Fruit fly (Drosophila melanogaster) whole organism, embryonic: ENCODE results near the gene Prx4.

ENCODE experiments used
- Bgb ChIP-seq: fragments of 200-800 bp; sonication (Bioruptor generic); IDR thresholded peaks from 2 replicates; pipeline ENCODE4 v1.3.6; 2022; ENCODE audit warnings: missing biosample characterization, missing genetic modification characterization; ENCODE audit not compliant: partially characterized antibody
- CG1024 ChIP-seq: fragments of 200-800 bp; sonication (Bioruptor generic); IDR thresholded peaks from 2 replicates; pipeline ENCODE4 v1.3.6; 2022; ENCODE audit warnings: missing biosample characterization, missing genetic modification characterization
- CG10267 ChIP-seq: fragments of 200-800 bp; sonication (Bioruptor generic); optimal IDR thresholded peaks from 2 replicates; lab custom pipeline; 2018; ENCODE audit warnings: missing biosample characterization, mild to moderate bottlenecking, missing genetic modification characterization, moderate library complexity
- CG12744 ChIP-seq: fragments of 200-800 bp; sonication (Bioruptor generic); optimal IDR thresholded peaks from 2 replicates; lab custom pipeline; 2016; ENCODE audit warnings: missing biosample characterization, missing genetic modification characterization
- CG14860 ChIP-seq: fragments of 200-800 bp; sonication (Bioruptor generic); IDR thresholded peaks from 3 replicates; pipeline ENCODE4 v1.3.6; 2022; ENCODE audit warnings: missing biosample characterization, missing genetic modification characterization; ENCODE audit not compliant: partially characterized antibody
- CG15269 ChIP-seq: fragments of 200-800 bp; sonication (Bioruptor generic); optimal IDR thresholded peaks from 2 replicates; lab custom pipeline; 2018; ENCODE audit warnings: missing biosample characterization, mild to moderate bottlenecking, missing genetic modification characterization, moderate library complexity
- CG1603 ChIP-seq: fragments of 200-800 bp; sonication (Bioruptor generic); optimal IDR thresholded peaks from 2 replicates; lab custom pipeline; 2019; ENCODE audit warnings: missing biosample characterization, mild to moderate bottlenecking, missing genetic modification characterization, moderate library complexity
- CG17359 ChIP-seq: fragments of 200-800 bp; sonication (Bioruptor generic); optimal IDR thresholded peaks from 3 replicates; lab custom pipeline; 2018; ENCODE audit warnings: missing biosample characterization, mild to moderate bottlenecking, missing genetic modification characterization, moderate library complexity
- CG17568 ChIP-seq: fragments of 200-800 bp; sonication (Bioruptor generic); optimal IDR thresholded peaks from 2 replicates; lab custom pipeline; 2018; ENCODE audit warnings: missing biosample characterization, mild to moderate bottlenecking, missing genetic modification characterization, moderate library complexity
- CG17912 ChIP-seq: fragments of 200-800 bp; sonication (Bioruptor generic); optimal IDR thresholded peaks from 2 replicates; lab custom pipeline; 2018; ENCODE audit warnings: missing biosample characterization, mild to moderate bottlenecking, missing genetic modification characterization
- CG18262 ChIP-seq: fragments of 200-800 bp; optimal IDR thresholded peaks from 3 replicates; lab custom pipeline; 2019; ENCODE audit warnings: missing biosample characterization, mild to moderate bottlenecking, missing genetic modification characterization, moderate library complexity
- CG3726 ChIP-seq: fragments of 200-800 bp; sonication (Bioruptor generic); IDR thresholded peaks from 3 replicates; pipeline ENCODE4, ENCODE4 v1.3.6; 2022; ENCODE audit warnings: missing biosample characterization, missing genetic modification characterization
- CG6791 ChIP-seq: fragments of 200-800 bp; sonication (Bioruptor generic); IDR thresholded peaks from 3 replicates; pipeline ENCODE4 v1.3.6; 2022; ENCODE audit warnings: missing biosample characterization, missing genetic modification characterization; ENCODE audit not compliant: partially characterized antibody
- CG8290 ChIP-seq, 3 experiments: fragments of 200-800 bp; sonication (Bioruptor generic); optimal IDR thresholded peaks; 2 replicates each; lab custom pipeline; 2016 to 2019; ENCODE audit warnings: missing biosample characterization in 3 of 3, missing genetic modification characterization in 3 of 3, mild to moderate bottlenecking in 2 of 3, moderate library complexity in 1 of 3
- CG8359 ChIP-seq: fragments of 200-800 bp; sonication (Bioruptor generic); optimal IDR thresholded peaks from 2 replicates; lab custom pipeline; 2017; ENCODE audit warnings: missing biosample characterization, mild to moderate bottlenecking, missing genetic modification characterization, borderline replicate concordance
- CG9797 ChIP-seq: fragments of 200-800 bp; sonication (Bioruptor generic); optimal IDR thresholded peaks from 3 replicates; lab custom pipeline; 2018; ENCODE audit warnings: missing biosample characterization, mild to moderate bottlenecking, missing genetic modification characterization
- Dll ChIP-seq: fragments of 200-800 bp; sonication (Bioruptor generic); IDR thresholded peaks from 4 replicates; pipeline ENCODE4 v1.3.6; 2022; ENCODE audit warnings: missing biosample characterization, missing genetic modification characterization; ENCODE audit not compliant: partially characterized antibody
- Dp ChIP-seq: fragments of 200-800 bp; sonication (Bioruptor generic); optimal IDR thresholded peaks from 2 replicates; lab custom pipeline; 2018; ENCODE audit warnings: missing biosample characterization, mild to moderate bottlenecking, missing genetic modification characterization, moderate library complexity
- Dref ChIP-seq: fragments of 200-800 bp; sonication (Bioruptor generic); IDR thresholded peaks from 2 replicates; pipeline ENCODE4 v1.3.6; 2022; ENCODE audit warnings: missing biosample characterization, missing genetic modification characterization
- HLH4C ChIP-seq: fragments of 200-800 bp; sonication (Bioruptor generic); IDR thresholded peaks from 3 replicates; pipeline ENCODE4 v1.3.6; 2022; ENCODE audit warnings: missing biosample characterization, missing genetic modification characterization; ENCODE audit not compliant: partially characterized antibody
- HLHmδ ChIP-seq: fragments of 200-800 bp; sonication (Bioruptor generic); optimal IDR thresholded peaks from 2 replicates; lab custom pipeline; 2018; ENCODE audit warnings: missing biosample characterization, mild to moderate bottlenecking, missing genetic modification characterization, moderate library complexity
- Hand ChIP-seq: fragments of 200-800 bp; sonication (Bioruptor generic); optimal IDR thresholded peaks from 2 replicates; lab custom pipeline; 2017; ENCODE audit warnings: mild to moderate bottlenecking, missing biosample characterization, missing genetic modification reagents, missing genetic modification characterization
- MBD-R2 ChIP-seq: fragments of 200-800 bp; sonication (Bioruptor generic); IDR thresholded peaks from 2 replicates; pipeline ENCODE4 v1.3.6; 2022; ENCODE audit warnings: missing biosample characterization, missing genetic modification characterization
- Max ChIP-seq: fragments of 200-800 bp; sonication (Bioruptor generic); optimal IDR thresholded peaks from 2 replicates; lab custom pipeline; 2016; ENCODE audit warnings: missing biosample characterization, mild to moderate bottlenecking, missing genetic modification characterization
- Pdp1 ChIP-seq, 2 experiments: fragments of 200-800 bp; sonication (Bioruptor generic); optimal IDR thresholded peaks; 3 replicates each; lab custom pipeline; 2016; ENCODE audit warnings: missing biosample characterization in 2 of 2, missing genetic modification characterization in 2 of 2, mild to moderate bottlenecking in 1 of 2, moderate library complexity in 1 of 2
- Sry-δ ChIP-seq: fragments of 200-800 bp; sonication (Bioruptor generic); optimal IDR thresholded peaks from 2 replicates; lab custom pipeline; 2016; ENCODE audit warnings: missing biosample characterization, missing genetic modification characterization
- amos ChIP-seq: fragments of 200-800 bp; sonication (Bioruptor generic); IDR thresholded peaks from 2 replicates; pipeline ENCODE4 v1.3.6; 2022; ENCODE audit warnings: missing biosample characterization, missing genetic modification characterization; ENCODE audit not compliant: partially characterized antibody
- ato ChIP-seq: fragments of 200-800 bp; sonication (Bioruptor generic); IDR thresholded peaks from 2 replicates; pipeline ENCODE4 v1.3.6; 2022; ENCODE audit warnings: missing biosample characterization, missing genetic modification characterization; ENCODE audit not compliant: partially characterized antibody
- chinmo ChIP-seq: fragments of 200-800 bp; sonication (Bioruptor generic); IDR thresholded peaks from 4 replicates; pipeline ENCODE4 v1.3.6; 2022; ENCODE audit warnings: missing biosample characterization, missing genetic modification characterization; ENCODE audit not compliant: partially characterized antibody
- fru ChIP-seq: fragments of >200 bp; optimal IDR thresholded peaks from 2 replicates; lab custom pipeline; 2017
- hb ChIP-seq: fragments of 200-800 bp; sonication (Bioruptor generic); IDR thresholded peaks from 3 replicates; pipeline ENCODE4 v1.3.6; 2022; ENCODE audit warnings: missing biosample characterization, missing genetic modification characterization; ENCODE audit not compliant: partially characterized antibody
- hkb ChIP-seq, 2 experiments: fragments of 200-800 bp in 1 of 2; fragments of >200 bp in 1 of 2; sonication (Bioruptor generic) in 1 of 2; IDR thresholded peaks in 1 of 2; optimal IDR thresholded peaks in 1 of 2; 2 replicates each; pipeline versions ENCODE4 v1.3.6 to Lab custom; 2017 to 2022; ENCODE audit warnings: missing biosample characterization in 1 of 2, missing genetic modification characterization in 1 of 2
- nerfin-2 ChIP-seq: fragments of 200-800 bp; sonication (Bioruptor generic); IDR thresholded peaks from 2 replicates; pipeline ENCODE4 v1.3.6; 2022; ENCODE audit warnings: missing biosample characterization, missing genetic modification characterization; ENCODE audit not compliant: partially characterized antibody
- nom ChIP-seq: fragments of 200-800 bp; sonication (Bioruptor generic); optimal IDR thresholded peaks from 2 replicates; lab custom pipeline; 2017; ENCODE audit warnings: missing biosample characterization, missing genetic modification characterization, mild to moderate bottlenecking, moderate library complexity, missing genetic modification reagents
- phol ChIP-seq: fragments of 200-800 bp; sonication (Bioruptor generic); optimal IDR thresholded peaks from 3 replicates; lab custom pipeline; 2018; ENCODE audit warnings: missing biosample characterization, mild to moderate bottlenecking, missing genetic modification characterization, moderate library complexity
- psq ChIP-seq: fragments of 200-800 bp; sonication (Bioruptor generic); optimal IDR thresholded peaks from 2 replicates; lab custom pipeline; 2017; ENCODE audit warnings: missing biosample characterization, missing genetic modification characterization
- scrt ChIP-seq: fragments of 200-800 bp; sonication (Bioruptor generic); optimal IDR thresholded peaks from 2 replicates; lab custom pipeline; 2018; ENCODE audit warnings: missing biosample characterization, mild to moderate bottlenecking, missing genetic modification characterization, moderate library complexity
- sug ChIP-seq: fragments of 200-800 bp; optimal IDR thresholded peaks from 2 replicates; lab custom pipeline; 2019; ENCODE audit warnings: missing biosample characterization, mild to moderate bottlenecking, missing genetic modification characterization, moderate library complexity
- tna ChIP-seq: fragments of 200-800 bp; sonication (Bioruptor generic); IDR thresholded peaks from 2 replicates; pipeline ENCODE4 v1.3.6; 2022; ENCODE audit warnings: missing biosample characterization, missing genetic modification characterization; ENCODE audit not compliant: partially characterized antibody
- trem ChIP-seq: fragments of 200-800 bp; optimal IDR thresholded peaks from 3 replicates; lab custom pipeline; 2019; ENCODE audit warnings: missing biosample characterization, mild to moderate bottlenecking, missing genetic modification characterization, moderate library complexity
- zen2 ChIP-seq: fragments of 200-800 bp; sonication (Bioruptor generic); IDR thresholded peaks from 3 replicates; pipeline ENCODE4 v1.3.6; 2022; ENCODE audit warnings: missing biosample characterization, missing genetic modification characterization; ENCODE audit not compliant: partially characterized antibody

Gene Prx4

dm6 chr3L:3054851-3055250 lies 12.7 kb downstream of the Prx4 start, which contains the start of gene CG16753 (continued):
- TF ChIP-seq nom (GFP tag; lab: Kevin White, UChicago): peak; percentile 10
- no peak for TF ChIP-seq CG17568 (GFP tag; lab: Kevin White, UChicago)
- no peak for TF ChIP-seq scrt
- TF ChIP-seq Dref (GFP tag; lab: Robert Waterston, UW): peak; percentile 84
- peak; percentile 98 for TF ChIP-seq Dp (GFP tag; lab: Kevin White, UChicago)
- no peak for TF ChIP-seq CG17359 (tag; lab: Kevin White, UChicago)
- no peak for TF ChIP-seq Pdp1 (GFP tag; optimal IDR thresholded peaks at IDR 0.05; lab: Kevin White, UChicago)
- peak; percentile 73 for TF ChIP-seq tna
- peak; percentile 68; the same call in 1 of the 2 replicates for TF ChIP-seq ato (GFP tag; lab: Robert Waterston, UW)
- TF ChIP-seq hkb (optimal IDR thresholded peaks at IDR 0.05; lab: Kevin White, UChicago): no peak
- no peak for TF ChIP-seq hkb (GFP tag; IDR thresholded peaks at IDR 0.05; lab: Robert Waterston, UW)
- peak; percentile 12 for TF ChIP-seq CG9797 (GFP tag; lab: Kevin White, UChicago)
- TF ChIP-seq nerfin-2 (GFP tag; lab: Robert Waterston, UW): peak; percentile 52; the same call in 1 of the 2 replicates
- peak; percentile 33 for TF ChIP-seq CG1603 (tag; lab: Kevin White, UChicago)
- TF ChIP-seq CG10267 (tag; lab: Kevin White, UChicago): peak; percentile 17
- TF ChIP-seq CG15269 (tag; lab: Kevin White, UChicago): no peak
- peak; percentile 64; the same call in 1 of the 3 replicates for TF ChIP-seq zen2
- TF ChIP-seq trem (tag; lab: Kevin White, UChicago): peak; percentile 51
- no peak for TF ChIP-seq CG3726 (GFP tag; lab: Robert Waterston, UW)
- TF ChIP-seq CG14860: peak; percentile 64
- TF ChIP-seq CG1024 (GFP tag; lab: Robert Waterston, UW): no peak
- peak; percentile 83 for TF ChIP-seq HLH4C (GFP tag; lab: Robert Waterston, UW)
- TF ChIP-seq Sry-δ (GFP tag; lab: Kevin White, UChicago): peak; percentile 79
- TF ChIP-seq HLHmδ (GFP tag; lab: Kevin White, UChicago): no peak
- TF ChIP-seq amos (GFP tag; lab: Robert Waterston, UW): peak; percentile 9; the same call in 1 of the 2 replicates
- peak; percentile 74; the same call in 2 of the 4 replicates for TF ChIP-seq chinmo
- TF ChIP-seq CG8290 (GFP tag; optimal IDR thresholded peaks at IDR 0.05; lab: Kevin White, UChicago): no peak
- TF ChIP-seq CG8290 (tag; optimal IDR thresholded peaks at IDR 0.05; lab: Kevin White, UChicago): peak in 1 of 2 experiments; percentile 7
- TF ChIP-seq fru (lab: Kevin White, UChicago): no peak
- peak; percentile 35 for TF ChIP-seq Bgb
- no peak for TF ChIP-seq CG12744 (GFP tag; lab: Kevin White, UChicago)
- no peak for TF ChIP-seq CG18262 (tag; lab: Kevin White, UChicago)
- no peak for TF ChIP-seq psq (GFP tag; lab: Kevin White, UChicago)
- no peak for TF ChIP-seq CG8359 (GFP tag; lab: Kevin White, UChicago)
- no peak for TF ChIP-seq sug
- peak; percentile 35 for TF ChIP-seq Max (GFP tag; lab: Kevin White, UChicago)
- peak; percentile 82 for TF ChIP-seq CG6791 (GFP tag; lab: Robert Waterston, UW)
- peak; percentile 21 for TF ChIP-seq CG17912 (GFP tag; lab: Kevin White, UChicago)
- peak; percentile 63; the same call in 2 of the 4 replicates for TF ChIP-seq Dll (GFP tag; lab: Robert Waterston, UW)
- no peak for TF ChIP-seq phol (tag; lab: Kevin White, UChicago)
- no peak for TF ChIP-seq Hand (GFP tag; lab: Kevin White, UChicago)
- peak; percentile 72 for TF ChIP-seq MBD-R2 (GFP tag; lab: Robert Waterston, UW)
- TF ChIP-seq hb: peak; percentile 59; the same call in 1 of the 3 replicates
